Worm (Caenorhabditis elegans): ENCODE results near the gene F11G11.5.
"Not testable (repeated sequence)": the region's sequence is repeated elsewhere in the genome, so short reads cannot be mapped to it uniquely, and the experiment has no call there.

- not testable (repeated sequence) for TF ChIP-seq lsy-2, sptf-1, nhr-28, elt-3 (tag; optimal IDR thresholded peaks at IDR 0.05)
Measured at ce11 chrII:4860260-4860659, 2.5 kb downstream of the F11G11.5 start, which contains the start of the genes nspd-5 and F11G11.4.
